Fruit fly (Drosophila melanogaster): Measurements from ENCODE around the gene Sirt7.

The Sirt7 gene

dm6 chr3R:29089662-29090007 is 33.9 kb downstream of the Sirt7 start (continued):
- TF ChIP-seq Jarid2 (GFP tag; optimal IDR thresholded peaks at IDR 0.05): peak; percentile 33
- peak; percentile 26; the same call in 1 of the 2 replicates for TF ChIP-seq CG11085 (GFP tag; IDR thresholded peaks at IDR 0.05)
- peak; percentile 77 for TF ChIP-seq dmrt99B (tag; optimal IDR thresholded peaks at IDR 0.05)
- TF ChIP-seq kni (GFP tag; optimal IDR thresholded peaks at IDR 0.05): no peak
- TF ChIP-seq org-1 (GFP tag; optimal IDR thresholded peaks at IDR 0.05): peak; percentile 1
- TF ChIP-seq ssp (GFP tag; IDR thresholded peaks at IDR 0.05): peak; percentile 27; the same call in 1 of the 2 replicates
- no peak for TF ChIP-seq H2.0 (GFP tag; IDR thresholded peaks at IDR 0.05)
- TF ChIP-seq CG10267 (tag; optimal IDR thresholded peaks at IDR 0.05): peak; percentile 39
- 0 out of 3 replicates have a peak, but pooled peaks have one; percentile 41 for TF ChIP-seq CG11456 (GFP tag; IDR thresholded peaks at IDR 0.05)
- TF ChIP-seq nau (GFP tag; optimal IDR thresholded peaks at IDR 0.05): peak; percentile 62
- TF ChIP-seq zf30C (GFP tag; optimal IDR thresholded peaks at IDR 0.05): no peak
- peak; percentile 72 for TF ChIP-seq CG11504 (tag; optimal IDR thresholded peaks at IDR 0.05)
- TF ChIP-seq hth (optimal IDR thresholded peaks at IDR 0.05): no peak
- TF ChIP-seq disco-r (GFP tag; optimal IDR thresholded peaks at IDR 0.05): no peak
- no peak for TF ChIP-seq grau (tag; optimal IDR thresholded peaks at IDR 0.05)
- no peak for TF ChIP-seq sc (optimal IDR thresholded peaks at IDR 0.05)
- TF ChIP-seq sc (GFP tag; optimal IDR thresholded peaks at IDR 0.05): no peak
- TF ChIP-seq CG9817 (tag; optimal IDR thresholded peaks at IDR 0.05): peak; percentile 12
- TF ChIP-seq prd (optimal IDR thresholded peaks at IDR 0.05): no peak
- peak; percentile 65; the same call in 1 of the 3 replicates for TF ChIP-seq prd (GFP tag; IDR thresholded peaks at IDR 0.05)
- TF ChIP-seq zfh2 (GFP tag; optimal IDR thresholded peaks at IDR 0.05): no peak
- no peak for TF ChIP-seq CG14965 (GFP tag; optimal IDR thresholded peaks at IDR 0.05; ENCODE audit: borderline replicate concordance)
- TF ChIP-seq CG8944 (GFP tag; optimal IDR thresholded peaks at IDR 0.05): peak; percentile 35
- peak; percentile 28 for TF ChIP-seq CG15011 (GFP tag; optimal IDR thresholded peaks at IDR 0.05)
- no peak for TF ChIP-seq sna (GFP tag; IDR thresholded peaks at IDR 0.05; ENCODE audit: partially characterized antibody)
- TF ChIP-seq mam (GFP tag; optimal IDR thresholded peaks at IDR 0.05): no peak
- no peak for TF ChIP-seq tap (tag; optimal IDR thresholded peaks at IDR 0.05)
- peak; percentile 52; the same call in 1 of the 3 replicates for TF ChIP-seq CG17361 (GFP tag; IDR thresholded peaks at IDR 0.05)
- TF ChIP-seq CG8765 (GFP tag; IDR thresholded peaks at IDR 0.05): no peak
- no peak for TF ChIP-seq CG30431 (GFP tag; optimal IDR thresholded peaks at IDR 0.05)
- peak; percentile 72; the same call in 2 of the 3 replicates for TF ChIP-seq sr (GFP tag; IDR thresholded peaks at IDR 0.05)
- TF ChIP-seq CG17829 (tag; optimal IDR thresholded peaks at IDR 0.05): peak; percentile 63
- TF ChIP-seq Ssrp (tag; optimal IDR thresholded peaks at IDR 0.05): no peak
- no peak for TF ChIP-seq nom (GFP tag; optimal IDR thresholded peaks at IDR 0.05)
- TF ChIP-seq en (GFP tag; optimal IDR thresholded peaks at IDR 0.05): no peak
- peak; percentile 56 for TF ChIP-seq bab2 (GFP tag; optimal IDR thresholded peaks at IDR 0.05)
- TF ChIP-seq Adf1 (GFP tag; IDR thresholded peaks at IDR 0.05): no peak
- no peak for TF ChIP-seq hkb (optimal IDR thresholded peaks at IDR 0.05)
- TF ChIP-seq hkb (GFP tag; IDR thresholded peaks at IDR 0.05): peak; percentile 73; the same call in 1 of the 2 replicates
- peak; percentile 35; the same call in 1 of the 2 replicates for TF ChIP-seq CG6272 (GFP tag; IDR thresholded peaks at IDR 0.05)
- peak; percentile 6; the same call in 1 of the 2 replicates for TF ChIP-seq onecut (GFP tag; IDR thresholded peaks at IDR 0.05)
- no peak for TF ChIP-seq emc (GFP tag; optimal IDR thresholded peaks at IDR 0.05)
- TF ChIP-seq mirr (GFP tag; optimal IDR thresholded peaks at IDR 0.05): no peak
- peak; percentile 64 for TF ChIP-seq Rfx (GFP tag; IDR thresholded peaks at IDR 0.05)
- TF ChIP-seq nerfin-1 (tag; optimal IDR thresholded peaks at IDR 0.05): peak; percentile 52
- TF ChIP-seq pfk (GFP tag; optimal IDR thresholded peaks at IDR 0.05): no peak
- peak; percentile 46 for TF ChIP-seq fd96Cb (tag; optimal IDR thresholded peaks at IDR 0.05)
- TF ChIP-seq CG14441 (GFP tag; IDR thresholded peaks at IDR 0.05): peak; percentile 30; the same call in 1 of the 2 replicates
- peak; percentile 20 for TF ChIP-seq CG30403 (GFP tag; optimal IDR thresholded peaks at IDR 0.05)
- TF ChIP-seq HLH3B (GFP tag; IDR thresholded peaks at IDR 0.05): peak; percentile 35; the same call in 1 of the 2 replicates
- no peak for TF ChIP-seq Bdp1 (GFP tag; optimal IDR thresholded peaks at IDR 0.05)
- TF ChIP-seq hb (GFP tag; IDR thresholded peaks at IDR 0.05; ENCODE audit: partially characterized antibody): no peak

Data from whole organism, embryonic.